Worm (Caenorhabditis elegans) whole organism, late embryonic: ENCODE data around the gene F09C6.14.

Source experiments
- fkh-10 ChIP-seq: fragments of 150-350 bp; optimal IDR thresholded peaks from 2 replicates; lab custom pipeline; 2014; ENCODE audit warnings: missing biosample characterization, missing genetic modification reagents, missing genetic modification characterization
- nhr-11 ChIP-seq: fragments of 150-350 bp; optimal IDR thresholded peaks from 2 replicates; lab custom pipeline; 2014; ENCODE audit warnings: missing biosample characterization, missing genetic modification characterization
- tbx-2 ChIP-seq: sonication (generic microtip); optimal IDR thresholded peaks from 2 replicates; lab custom pipeline; 2016; ENCODE audit warnings: missing genetic modification characterization, missing compliant biosample characterization

- TF ChIP-seq tbx-2 (no peak), fkh-10 (GFP tag; lab: Kevin White, UChicago) (no peak), nhr-11 (tag; lab: Kevin White, UChicago) (no peak)
These were observed 22.8 kb upstream of the F09C6.14 start, which contains the start of the genes clec-31 and clec-22 for ce11 chrV:16857977-16858479.
